Fruit fly (Drosophila melanogaster) whole organism, prepupa: ENCODE measurements around the gene CG10486.

ENCODE experiments used
- CG10631 ChIP-seq: fragments of 200-800 bp; sonication (Bioruptor generic); optimal IDR thresholded peaks from 2 replicates; lab custom pipeline; 2016; ENCODE audit warnings: missing biosample characterization, missing genetic modification characterization
- CG10669 ChIP-seq: fragments of 200-800 bp; sonication (Bioruptor generic); optimal IDR thresholded peaks from 3 replicates; lab custom pipeline; 2018; ENCODE audit warnings: missing biosample characterization, mild to moderate bottlenecking, missing genetic modification characterization, moderate library complexity
- CG11294 ChIP-seq: fragments of 200-800 bp; sonication (Bioruptor generic); IDR thresholded peaks from 2 replicates; pipeline ENCODE4 v1.3.6; 2022; ENCODE audit warnings: missing biosample characterization, missing genetic modification characterization
- CG11762 ChIP-seq: fragments of 200-800 bp; sonication (Bioruptor generic); optimal IDR thresholded peaks from 3 replicates; lab custom pipeline; 2016; ENCODE audit warnings: missing biosample characterization, missing genetic modification characterization; ENCODE audit not compliant: insufficient read depth
- CG11902 ChIP-seq: fragments of 200-800 bp; sonication (Bioruptor generic); optimal IDR thresholded peaks from 3 replicates; lab custom pipeline; 2016; ENCODE audit warnings: missing biosample characterization, missing genetic modification characterization
- CG15336 ChIP-seq: fragments of 200-800 bp; sonication (Bioruptor generic); IDR thresholded peaks from 2 replicates; pipeline ENCODE4 v1.3.6; 2022; ENCODE audit warnings: missing biosample characterization, missing genetic modification characterization
- CG1621 ChIP-seq: fragments of 200-800 bp; sonication (Bioruptor generic); optimal IDR thresholded peaks from 3 replicates; lab custom pipeline; 2018; ENCODE audit warnings: missing biosample characterization, mild to moderate bottlenecking, missing genetic modification characterization
- CG16779 ChIP-seq: fragments of 200-800 bp; sonication (Bioruptor generic); optimal IDR thresholded peaks from 3 replicates; lab custom pipeline; 2017; ENCODE audit warnings: missing biosample characterization, mild to moderate bottlenecking, missing genetic modification characterization
- CG3032 ChIP-seq: fragments of 200-800 bp; optimal IDR thresholded peaks from 2 replicates; lab custom pipeline; 2019; ENCODE audit warnings: missing biosample characterization, mild to moderate bottlenecking, missing genetic modification characterization, moderate library complexity
- CG31627 ChIP-seq: fragments of 200-800 bp; sonication (Bioruptor generic); optimal IDR thresholded peaks from 3 replicates; lab custom pipeline; 2016; ENCODE audit warnings: missing biosample characterization, missing genetic modification characterization
- CG34406 ChIP-seq: fragments of 200-800 bp; sonication (Bioruptor generic); optimal IDR thresholded peaks from 3 replicates; lab custom pipeline; 2016; ENCODE audit warnings: missing biosample characterization, missing genetic modification characterization
- CG3919 ChIP-seq: fragments of 200-800 bp; sonication (Bioruptor generic); optimal IDR thresholded peaks from 3 replicates; lab custom pipeline; 2016; ENCODE audit warnings: missing biosample characterization, missing genetic modification characterization
- CG6163 ChIP-seq: fragments of 200-800 bp; sonication (Bioruptor generic); IDR thresholded peaks from 3 replicates; pipeline ENCODE4 v1.3.6; 2022; ENCODE audit warnings: missing biosample characterization, missing genetic modification characterization
- CG6276 ChIP-seq: fragments of 200-800 bp; sonication (Bioruptor generic); optimal IDR thresholded peaks from 2 replicates; lab custom pipeline; 2017; ENCODE audit warnings: missing biosample characterization, mild to moderate bottlenecking, missing genetic modification characterization
- CG6792 ChIP-seq: fragments of 200-800 bp; sonication (Bioruptor generic); optimal IDR thresholded peaks from 3 replicates; lab custom pipeline; 2016; ENCODE audit warnings: missing biosample characterization, missing genetic modification characterization
- CG6808 ChIP-seq: fragments of 200-800 bp; sonication (Bioruptor generic); optimal IDR thresholded peaks from 3 replicates; lab custom pipeline; 2017; ENCODE audit warnings: missing biosample characterization, missing genetic modification characterization, mild to moderate bottlenecking, moderate library complexity, missing genetic modification reagents
- CG7368 ChIP-seq: fragments of 200-800 bp; sonication (Bioruptor generic); optimal IDR thresholded peaks from 3 replicates; lab custom pipeline; 2016; ENCODE audit warnings: missing biosample characterization, missing genetic modification characterization
- CG8119 ChIP-seq: fragments of 200-800 bp; sonication (Bioruptor generic); IDR thresholded peaks from 3 replicates; pipeline ENCODE4 v1.3.6; 2022; ENCODE audit warnings: missing biosample characterization, missing genetic modification characterization
- CG9139 ChIP-seq: fragments of 200-800 bp; sonication (Bioruptor generic); optimal IDR thresholded peaks from 3 replicates; lab custom pipeline; 2017; ENCODE audit warnings: missing biosample characterization, mild to moderate bottlenecking, missing genetic modification characterization
- Eip75B ChIP-seq: fragments of 200-800 bp; sonication (Bioruptor generic); optimal IDR thresholded peaks from 3 replicates; lab custom pipeline; 2016; ENCODE audit warnings: missing biosample characterization, missing genetic modification characterization
- Eip78C ChIP-seq: fragments of 200-800 bp; sonication (Bioruptor generic); peaks from one replicate; lab custom pipeline; 2016; ENCODE audit warnings: missing biosample characterization, missing genetic modification characterization
- Ets21C ChIP-seq: fragments of 200-800 bp; sonication (Bioruptor generic); optimal IDR thresholded peaks from 3 replicates; lab custom pipeline; 2016; ENCODE audit warnings: missing biosample characterization, missing genetic modification characterization
- Ets96B ChIP-seq: fragments of 200-800 bp; optimal IDR thresholded peaks from 2 replicates; lab custom pipeline; 2019; ENCODE audit warnings: missing biosample characterization, mild to moderate bottlenecking, missing genetic modification characterization, moderate library complexity
- Gug ChIP-seq: fragments of 200-800 bp; sonication (Bioruptor generic); IDR thresholded peaks from 2 replicates; pipeline ENCODE4 v1.3.6; 2022; ENCODE audit warnings: missing biosample characterization, missing genetic modification characterization
- Lpt ChIP-seq: fragments of 200-800 bp; sonication (Bioruptor generic); optimal IDR thresholded peaks from 3 replicates; lab custom pipeline; 2016; ENCODE audit warnings: missing biosample characterization, missing genetic modification characterization
- OdsH ChIP-seq: fragments of 200-800 bp; sonication (Bioruptor generic); optimal IDR thresholded peaks from 3 replicates; lab custom pipeline; 2016; ENCODE audit warnings: missing biosample characterization, missing genetic modification characterization
- Smox ChIP-seq: fragments of 200-800 bp; sonication (Bioruptor generic); optimal IDR thresholded peaks from 3 replicates; lab custom pipeline; 2016; ENCODE audit warnings: missing biosample characterization, missing genetic modification characterization
- Sox14 ChIP-seq: fragments of 200-800 bp; sonication (Bioruptor generic); optimal IDR thresholded peaks from 3 replicates; lab custom pipeline; 2016; ENCODE audit warnings: missing biosample characterization, missing genetic modification characterization
- Sox15 ChIP-seq: fragments of 200-800 bp; sonication (Bioruptor generic); optimal IDR thresholded peaks from 3 replicates; lab custom pipeline; 2016; ENCODE audit warnings: missing biosample characterization, missing genetic modification characterization
- achi ChIP-seq: fragments of 200-800 bp; sonication (Bioruptor generic); optimal IDR thresholded peaks from 3 replicates; lab custom pipeline; 2016; ENCODE audit warnings: missing biosample characterization, missing genetic modification characterization
- acj6 ChIP-seq: fragments of 200-800 bp; sonication (Bioruptor generic); optimal IDR thresholded peaks from 3 replicates; lab custom pipeline; 2016; ENCODE audit warnings: missing biosample characterization, missing genetic modification characterization
- dac ChIP-seq: fragments of 200-800 bp; sonication (Bioruptor generic); optimal IDR thresholded peaks from 2 replicates; lab custom pipeline; 2017; ENCODE audit warnings: missing biosample characterization, mild to moderate bottlenecking, missing genetic modification characterization
- dsx ChIP-seq: fragments of 200-800 bp; optimal IDR thresholded peaks from 3 replicates; lab custom pipeline; 2019; ENCODE audit warnings: missing biosample characterization, mild to moderate bottlenecking, missing genetic modification characterization, moderate library complexity; ENCODE audit not compliant: poor library complexity, severe bottlenecking
- eg ChIP-seq: fragments of 200-800 bp; sonication (Bioruptor generic); IDR thresholded peaks from 3 replicates; pipeline ENCODE4 v1.3.6; 2022; ENCODE audit warnings: missing biosample characterization, missing genetic modification characterization
- fd59A ChIP-seq: fragments of 200-800 bp; sonication (Bioruptor generic); optimal IDR thresholded peaks from 2 replicates; lab custom pipeline; 2017; ENCODE audit warnings: missing biosample characterization, mild to moderate bottlenecking, missing genetic modification characterization, missing genetic modification reagents
- fd85E ChIP-seq: fragments of 200-800 bp; sonication (Bioruptor generic); optimal IDR thresholded peaks from 3 replicates; lab custom pipeline; 2016; ENCODE audit warnings: missing biosample characterization, missing genetic modification characterization
- fkh ChIP-seq: fragments of 200-800 bp; sonication (Bioruptor generic); optimal IDR thresholded peaks from 3 replicates; lab custom pipeline; 2017; ENCODE audit warnings: missing biosample characterization, mild to moderate bottlenecking, missing genetic modification characterization, moderate library complexity
- net ChIP-seq: fragments of 200-800 bp; sonication (Bioruptor generic); optimal IDR thresholded peaks from 3 replicates; lab custom pipeline; 2016; ENCODE audit warnings: missing biosample characterization, missing genetic modification characterization
- pdm3 ChIP-seq: fragments of 200-800 bp; sonication (Bioruptor generic); optimal IDR thresholded peaks from 3 replicates; lab custom pipeline; 2016; ENCODE audit warnings: missing biosample characterization, missing genetic modification characterization
- salr ChIP-seq, 2 experiments: fragments of 200-800 bp; sonication (Bioruptor generic); optimal IDR thresholded peaks; 3 replicates each; lab custom pipeline; 2016 to 2018; ENCODE audit warnings: missing biosample characterization in 2 of 2, missing genetic modification characterization in 2 of 2, mild to moderate bottlenecking in 1 of 2
- spab ChIP-seq: fragments of 200-800 bp; sonication (Bioruptor generic); optimal IDR thresholded peaks from 2 replicates; lab custom pipeline; 2017; ENCODE audit warnings: missing biosample characterization, mild to moderate bottlenecking, missing genetic modification characterization, missing genetic modification reagents
- ss ChIP-seq, 2 experiments: fragments of 200-800 bp; sonication (Bioruptor generic); optimal IDR thresholded peaks; 2 replicates in 1 of 2; 3 replicates in 1 of 2; lab custom pipeline; 2017 to 2018; ENCODE audit warnings: mild to moderate bottlenecking in 2 of 2, missing biosample characterization in 2 of 2, missing genetic modification characterization in 2 of 2, moderate library complexity in 1 of 2
- svp ChIP-seq: fragments of 200-800 bp; sonication (Bioruptor generic); peaks from one replicate; lab custom pipeline; 2016; ENCODE audit warnings: missing biosample characterization, missing genetic modification characterization
- topi ChIP-seq: fragments of 200-800 bp; sonication (Bioruptor generic); optimal IDR thresholded peaks from 3 replicates; lab custom pipeline; 2016; ENCODE audit warnings: missing biosample characterization, missing genetic modification characterization
- vri ChIP-seq: fragments of 200-800 bp; sonication (Bioruptor generic); optimal IDR thresholded peaks from 3 replicates; lab custom pipeline; 2016; ENCODE audit warnings: missing biosample characterization, mild to moderate bottlenecking, missing genetic modification characterization

CG10486 gene

dm6 chr3L:5945571-5945970 lies 39.1 kb upstream of the CG10486 start (continued):
- TF ChIP-seq Sox15 (GFP tag; lab: Kevin White, UChicago) (no peak), CG7368 (GFP tag; lab: Kevin White, UChicago) (no peak), CG10631 (GFP tag; lab: Kevin White, UChicago) (peak; percentile 26), fkh (GFP tag; lab: Kevin White, UChicago) (no peak), Ets96B (tag; lab: Kevin White, UChicago) (peak; percentile 66), OdsH (peak; percentile 33), dac (GFP tag; lab: Kevin White, UChicago) (no peak), CG3919 (GFP tag; lab: Kevin White, UChicago) (peak; percentile 43), CG6792 (GFP tag; lab: Kevin White, UChicago) (no peak), CG11902 (no peak), salr (GFP tag; optimal IDR thresholded peaks at IDR 0.05; lab: Kevin White, UChicago) (no peak), CG31627 (GFP tag; lab: Kevin White, UChicago) (no peak), vri (GFP tag; lab: Kevin White, UChicago) (no peak), topi (GFP tag; lab: Kevin White, UChicago) (peak; percentile 28), achi (GFP tag; lab: Kevin White, UChicago) (peak; percentile 33), CG34406 (GFP tag; lab: Kevin White, UChicago) (no peak)
- TF ChIP-seq, all 60 proteins: peak for 28

dm6 chr3L:5943348-5943904 lies 36.9 kb upstream of the CG10486 start:
- TF ChIP-seq net (GFP tag; lab: Kevin White, UChicago) (peak; percentile 14), CG10669 (GFP tag; lab: Kevin White, UChicago) (peak; percentile 24), CG8119 (GFP tag; lab: Robert Waterston, UW) (peak; percentile 73; the same call in 2 of the 3 replicates), ss (GFP tag; optimal IDR thresholded peaks at IDR 0.05; lab: Kevin White, UChicago) (peak; percentile 76 to 93), CG6163 (GFP tag; lab: Robert Waterston, UW) (peak; percentile 52; the same call in 2 of the 3 replicates), CG10631 (GFP tag; lab: Kevin White, UChicago) (peak; percentile 9), CG15336 (peak; percentile 40; the same call in 1 of the 2 replicates), spab (GFP tag; lab: Kevin White, UChicago) (peak; percentile 40), fd85E (GFP tag; lab: Kevin White, UChicago) (no peak), eg (peak; percentile 65; the same call in 2 of the 3 replicates), Ets21C (GFP tag; lab: Kevin White, UChicago) (no peak), CG6808 (GFP tag; lab: Kevin White, UChicago) (peak; percentile 72), dsx (GFP tag; lab: Kevin White, UChicago) (peak; percentile 12), pdm3 (no peak), Lpt (GFP tag; lab: Kevin White, UChicago) (peak; percentile 51), Eip75B (GFP tag; lab: Kevin White, UChicago) (peak; percentile 46), CG6276 (GFP tag; lab: Kevin White, UChicago) (peak; percentile 17), Eip78C (peak; percentile 59), Sox15 (GFP tag; lab: Kevin White, UChicago) (no peak), CG11902 (no peak), CG16779 (tag; lab: Kevin White, UChicago) (peak; percentile 66), CG9139 (GFP tag; lab: Kevin White, UChicago) (peak; percentile 69), CG3032 (tag; lab: Kevin White, UChicago) (peak; percentile 16), Ets96B (tag; lab: Kevin White, UChicago) (no peak)

- TF ChIP-seq net (GFP tag; lab: Kevin White, UChicago) (no peak), CG11294 (GFP tag; lab: Robert Waterston, UW) (no peak), svp (GFP tag; lab: Kevin White, UChicago) (peak; percentile 68), ss (GFP tag; optimal IDR thresholded peaks at IDR 0.05; lab: Kevin White, UChicago) (peak; percentile 43 to 50), vri (GFP tag; lab: Kevin White, UChicago) (no peak), CG6792 (GFP tag; lab: Kevin White, UChicago) (no peak), CG1621 (tag; lab: Kevin White, UChicago) (peak; percentile 26), acj6 (GFP tag; lab: Kevin White, UChicago) (peak; percentile 13), CG11762 (no peak), Eip75B (GFP tag; lab: Kevin White, UChicago) (peak; percentile 7), CG34406 (GFP tag; lab: Kevin White, UChicago) (peak; percentile 16), CG9139 (GFP tag; lab: Kevin White, UChicago) (no peak), CG6276 (GFP tag; lab: Kevin White, UChicago) (no peak), pdm3 (peak; percentile 15), Sox15 (GFP tag; lab: Kevin White, UChicago) (no peak), Sox14 (GFP tag; lab: Kevin White, UChicago) (no peak), Gug (GFP tag; lab: Robert Waterston, UW) (no peak), fd59A (GFP tag; lab: Kevin White, UChicago) (peak; percentile 29), Smox (no peak), CG15336 (peak; percentile 22; the same call in 1 of the 2 replicates), CG3919 (GFP tag; lab: Kevin White, UChicago) (no peak), CG8119 (GFP tag; lab: Robert Waterston, UW) (peak; percentile 39; the same call in 1 of the 3 replicates), topi (GFP tag; lab: Kevin White, UChicago) (peak; percentile 10)
Measured at dm6 chr3L:5941508-5941907, 35.0 kb upstream of the CG10486 start.
